Worm (Caenorhabditis elegans) whole organism, late embryonic: Measurements from ENCODE around the gene gcy-7.

ENCODE experiments used
- gmeb-2 ChIP-seq: sonication (generic microtip); optimal IDR thresholded peaks from 2 replicates; lab custom pipeline; 2016; ENCODE audit warnings: missing genetic modification characterization, inconsistent platforms, missing compliant biosample characterization
- nhr-232 ChIP-seq: sonication (generic microtip); optimal IDR thresholded peaks from 2 replicates; lab custom pipeline; 2016; ENCODE audit warnings: missing genetic modification characterization, missing compliant biosample characterization

ce11 chrV:8414036-8414728 lies 27.0 kb downstream of the gcy-7 start, which contains the start of gene pos-1:
- TF ChIP-seq gmeb-2 (tag; lab: Kevin White, UChicago) (no peak), nhr-232 (no peak)
